Worm (Caenorhabditis elegans) whole organism, midembryonic: ENCODE data around the gene B0310.2.
A peak's percentile ranks its signal among the peaks of the same experiment; 100 is the strongest.

ENCODE experiments used
- T22C8.4 ChIP-seq: fragments of 200-800 bp; sonication (Bioruptor generic); IDR thresholded peaks from 2 replicates; pipeline ENCODE4 v1.3.6; 2022; ENCODE audit warnings: missing genetic modification characterization, missing compliant biosample characterization
- cog-1 ChIP-seq: sonication (generic microtip); optimal IDR thresholded peaks from 2 replicates; lab custom pipeline; 2016; ENCODE audit warnings: missing genetic modification characterization, missing compliant biosample characterization
- flt-1 ChIP-seq: fragments of 200-800 bp; sonication (Bioruptor generic); IDR thresholded peaks from 2 replicates; pipeline ENCODE4 v1.3.6; 2022; ENCODE audit warnings: missing genetic modification characterization, missing compliant biosample characterization
- klf-2 ChIP-seq: fragments of 200-800 bp; sonication (Bioruptor generic); conservative IDR thresholded peaks from 2 replicates; pipeline ENCODE4 v1.3.6; 2022; ENCODE audit warnings: missing genetic modification reagents, missing genetic modification characterization, missing compliant biosample characterization
- med-1 ChIP-seq: sonication (generic microtip); optimal IDR thresholded peaks from 2 replicates; lab custom pipeline; 2017; ENCODE audit warnings: missing genetic modification characterization, mild to moderate bottlenecking, missing compliant biosample characterization, antibody characterized with exemption, missing genetic modification reagents; ENCODE audit not compliant: insufficient read depth
- ref-1 ChIP-seq: fragments of 200-800 bp; sonication (Bioruptor generic); conservative IDR thresholded peaks from 2 replicates; pipeline ENCODE4 v1.3.6; 2022; ENCODE audit warnings: missing genetic modification reagents, missing genetic modification characterization, missing compliant biosample characterization
- tab-1 ChIP-seq: fragments of 200-800 bp; sonication (Bioruptor generic); IDR thresholded peaks from 2 replicates; pipeline ENCODE4 v1.3.6; 2022; ENCODE audit warnings: missing genetic modification characterization, missing compliant biosample characterization
- ztf-23 ChIP-seq: fragments of 200-800 bp; sonication (Bioruptor generic); IDR thresholded peaks from 2 replicates; pipeline ENCODE4 v1.3.6; 2022; ENCODE audit warnings: missing genetic modification reagents, missing genetic modification characterization, missing compliant biosample characterization
- ztf-29 ChIP-seq: fragments of 200-800 bp; sonication (Bioruptor generic); IDR thresholded peaks from 2 replicates; pipeline ENCODE4 v1.3.6; 2022; ENCODE audit warnings: missing genetic modification reagents, missing genetic modification characterization, missing compliant biosample characterization

The B0310.2 gene

DNA sequence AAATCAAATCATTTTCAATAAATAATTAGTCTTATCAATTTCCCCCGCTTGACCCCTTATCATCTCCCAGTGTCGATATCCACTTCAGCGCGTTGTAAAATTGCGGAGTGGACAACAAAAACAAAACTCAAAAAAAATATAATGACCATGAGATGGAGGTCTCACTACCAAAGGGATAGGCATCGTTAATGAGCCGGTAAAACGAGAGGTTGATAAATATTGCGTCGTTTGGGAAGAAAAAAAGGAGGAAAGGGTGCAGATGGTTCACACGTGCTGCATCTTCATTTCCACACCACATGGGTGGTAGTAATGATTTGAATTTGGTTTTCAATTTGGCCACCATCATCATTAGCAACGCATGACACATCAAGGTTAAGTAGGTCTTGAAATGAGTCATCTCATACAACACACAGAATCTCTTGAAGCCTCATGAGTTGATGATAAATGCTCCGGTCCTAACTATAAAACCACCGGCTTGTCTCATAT is 39.4 kb downstream of the B0310.2 start:
- TF ChIP-seq ref-1 (GFP tag; lab: Robert Waterston, UW), result no peak
- no peak for TF ChIP-seq ztf-29 (GFP tag; lab: Robert Waterston, UW)
- no peak for TF ChIP-seq cog-1
- no peak for TF ChIP-seq med-1

DNA sequence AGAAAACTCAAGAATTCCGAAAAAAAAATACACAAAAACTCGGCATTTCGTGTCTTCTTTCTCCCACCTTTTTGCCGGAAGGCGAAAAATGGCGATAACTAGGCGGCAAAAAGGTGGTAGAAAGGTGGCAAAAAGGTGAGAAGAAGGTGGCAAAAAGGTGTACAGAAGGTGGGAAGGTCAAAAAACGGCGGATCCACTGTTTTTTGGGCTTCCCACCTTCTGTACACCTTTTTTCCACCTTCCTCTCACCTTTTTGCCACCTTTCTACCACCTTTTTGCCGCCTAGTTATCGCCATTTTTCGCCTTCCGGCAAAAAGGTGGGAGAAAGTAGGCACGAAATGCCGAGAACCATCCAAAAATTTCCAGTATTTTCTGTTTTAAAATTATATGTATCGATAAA is 40.8 kb downstream of the B0310.2 start:
- TF ChIP-seq ztf-29 (GFP tag; lab: Robert Waterston, UW) (peak; percentile 22; the same call in 1 of the 2 replicates), T22C8.4 (GFP tag; lab: Robert Waterston, UW) (0 out of 2 replicates have a peak, but pooled peaks have one; percentile 9), klf-2 (GFP tag; lab: Robert Waterston, UW) (peak; percentile 57; the same call in 1 of the 2 replicates), tab-1 (GFP tag; lab: Robert Waterston, UW) (peak; percentile 54; the same call in 1 of the 2 replicates), ref-1 (GFP tag; lab: Robert Waterston, UW) (peak; percentile 49; the same call in 1 of the 2 replicates), flt-1 (GFP tag; lab: Robert Waterston, UW) (0 out of 2 replicates have a peak, but pooled peaks have one; percentile 43), ztf-23 (0 out of 2 replicates have a peak, but pooled peaks have one; percentile 47)

ce11 chrX:461623-462022 is 45.1 kb downstream of the B0310.2 start:
- TF ChIP-seq T22C8.4 (GFP tag; lab: Robert Waterston, UW), result no peak
- 0 out of 2 replicates have a peak, but pooled peaks have one; percentile 40 for TF ChIP-seq tab-1 (GFP tag; lab: Robert Waterston, UW)

DNA sequence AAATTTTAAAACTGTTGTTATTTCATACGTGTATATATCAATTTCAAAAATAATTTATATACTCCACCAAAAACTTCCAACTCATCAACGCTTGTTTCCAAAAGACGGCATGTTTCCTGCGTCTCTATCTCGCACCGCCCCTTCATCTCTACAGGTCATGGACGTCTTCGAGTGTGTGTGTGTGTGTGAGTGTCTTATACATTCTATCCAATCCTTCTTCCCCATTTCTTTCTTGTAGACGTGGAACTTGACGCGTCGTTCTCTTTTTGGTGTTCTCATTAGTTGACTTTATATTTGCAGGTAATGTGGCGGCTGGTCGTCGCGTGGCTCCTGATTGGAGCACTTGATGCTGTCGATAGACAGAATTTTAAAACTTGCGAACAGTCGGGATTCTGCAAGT is 46.4 kb downstream of the B0310.2 start, which contains the start of gene aagr-4:
Gene aagr-4, plus strand, starts transcription at position 301 of the 400 bp plus-strand sequence.
- TF ChIP-seq cog-1 (no peak), ztf-23 (no peak), T22C8.4 (GFP tag; lab: Robert Waterston, UW) (no peak), klf-2 (GFP tag; lab: Robert Waterston, UW) (no peak), ref-1 (GFP tag; lab: Robert Waterston, UW) (no peak), flt-1 (GFP tag; lab: Robert Waterston, UW) (no peak), med-1 (no peak), ztf-29 (GFP tag; lab: Robert Waterston, UW) (no peak), tab-1 (GFP tag; lab: Robert Waterston, UW) (no peak)

DNA sequence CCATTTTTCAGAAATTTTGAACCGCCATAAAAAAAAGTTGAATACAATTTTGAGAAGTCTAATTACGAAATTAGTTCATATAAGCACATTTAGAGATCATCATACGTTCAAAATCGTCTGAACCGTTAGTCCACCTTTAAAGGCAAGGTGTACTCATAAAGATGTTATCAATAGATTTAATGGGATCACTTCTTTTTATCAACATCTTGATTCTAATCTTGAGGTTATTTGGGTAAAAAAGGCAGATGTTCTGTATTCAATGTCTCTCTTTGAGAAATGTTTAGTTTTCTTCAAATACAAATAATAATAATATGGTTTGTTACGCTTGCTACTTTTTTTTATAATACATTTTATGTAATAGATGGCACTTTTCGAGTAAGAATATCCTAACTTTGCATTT is 47.4 kb downstream of the B0310.2 start:
- TF ChIP-seq ztf-23, result no peak
- no peak for TF ChIP-seq med-1
- no peak for TF ChIP-seq ztf-29 (GFP tag; lab: Robert Waterston, UW)
- no peak for TF ChIP-seq cog-1
- no peak for TF ChIP-seq flt-1 (GFP tag; lab: Robert Waterston, UW)
- no peak for TF ChIP-seq tab-1 (GFP tag; lab: Robert Waterston, UW)
- TF ChIP-seq T22C8.4 (GFP tag; lab: Robert Waterston, UW), result no peak
- TF ChIP-seq klf-2 (GFP tag; lab: Robert Waterston, UW), result no peak
- TF ChIP-seq ref-1 (GFP tag; lab: Robert Waterston, UW), result no peak

DNA sequence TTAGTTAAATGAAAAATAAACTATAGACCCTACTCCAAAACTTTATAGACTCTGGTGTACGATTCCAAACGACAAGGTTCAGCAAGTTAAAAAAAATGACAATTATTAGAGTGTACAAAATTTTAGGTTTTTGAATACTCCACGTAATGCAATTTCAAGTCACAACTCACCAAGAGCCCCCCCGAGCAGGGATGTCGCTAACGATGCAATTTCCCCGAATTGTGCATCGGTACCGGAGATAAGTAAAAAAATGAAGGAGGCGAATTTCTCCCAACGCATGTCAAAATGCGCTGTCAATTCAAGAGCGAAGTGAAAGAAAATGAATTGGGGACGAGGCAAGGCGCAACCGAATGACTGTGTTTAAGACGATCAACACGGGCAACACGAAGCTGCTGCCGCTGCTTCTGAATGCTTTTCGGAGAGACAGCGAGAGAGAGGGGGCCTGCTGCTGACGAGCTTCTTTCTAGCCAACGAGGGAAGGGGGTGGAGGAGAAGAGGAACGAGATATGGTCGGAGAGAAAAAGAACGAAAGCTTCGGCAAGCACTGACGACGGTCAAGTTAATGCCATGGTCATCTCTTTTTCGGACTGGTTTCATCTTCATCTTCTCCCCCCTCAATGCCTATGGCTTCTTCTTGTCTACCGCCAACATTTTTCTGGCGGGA is 49.5 kb downstream of the B0310.2 start, which contains the start of gene abu-12:
Gene abu-12, minus strand, starts transcription at position 472 of the 664 bp plus-strand sequence.
- TF ChIP-seq cog-1 (no peak), klf-2 (GFP tag; lab: Robert Waterston, UW) (no peak), flt-1 (GFP tag; lab: Robert Waterston, UW) (no peak), ztf-29 (GFP tag; lab: Robert Waterston, UW) (no peak), ref-1 (GFP tag; lab: Robert Waterston, UW) (no peak), tab-1 (GFP tag; lab: Robert Waterston, UW) (no peak), ztf-23 (no peak), med-1 (no peak), T22C8.4 (GFP tag; lab: Robert Waterston, UW) (no peak)
